Worm (Caenorhabditis elegans) whole organism, L1 larva: ENCODE data around the gene snap-1.

Experiments used
- C16A3.4 ChIP-seq: fragments of 150-350 bp; optimal IDR thresholded peaks from 2 replicates; lab custom pipeline; 2014; ENCODE audit warnings: missing biosample characterization, missing genetic modification characterization
- C34B4.2 ChIP-seq: sonication (generic microtip); optimal IDR thresholded peaks from 2 replicates; lab custom pipeline; 2017; ENCODE audit warnings: mild to moderate bottlenecking, missing genetic modification characterization, missing compliant biosample characterization
- aha-1 ChIP-seq: fragments of 150-350 bp; optimal IDR thresholded peaks from 2 replicates; lab custom pipeline; 2014; ENCODE audit warnings: missing biosample characterization, missing genetic modification characterization
- alr-1 ChIP-seq: fragments of 200-800 bp; sonication (Bioruptor generic); optimal IDR thresholded peaks from 2 replicates; lab custom pipeline; 2018; ENCODE audit warnings: borderline replicate concordance, mild to moderate bottlenecking, missing genetic modification characterization, missing compliant biosample characterization
- blmp-1 ChIP-seq: fragments of 150-350 bp; optimal IDR thresholded peaks from 2 replicates; lab custom pipeline; 2014; ENCODE audit warnings: missing biosample characterization, missing genetic modification characterization
- ceh-63 ChIP-seq: fragments of 200-800 bp; sonication (Bioruptor generic); optimal IDR thresholded peaks from 2 replicates; lab custom pipeline; 2018; ENCODE audit warnings: mild to moderate bottlenecking, missing genetic modification characterization, missing compliant biosample characterization
- ceh-8 ChIP-seq: fragments of 200-800 bp; sonication (Bioruptor generic); optimal IDR thresholded peaks from 2 replicates; lab custom pipeline; 2018; ENCODE audit warnings: mild to moderate bottlenecking, missing genetic modification characterization, moderate library complexity, missing compliant biosample characterization
- ceh-90 ChIP-seq: sonication (generic microtip); optimal IDR thresholded peaks from 2 replicates; lab custom pipeline; 2016; ENCODE audit warnings: missing genetic modification characterization, missing compliant biosample characterization
- dsc-1 ChIP-seq: sonication (generic microtip); optimal IDR thresholded peaks from 2 replicates; lab custom pipeline; 2016; ENCODE audit warnings: mild to moderate bottlenecking, missing genetic modification characterization, missing compliant biosample characterization
- efl-1 ChIP-seq, 4 experiments: fragments of 150-350 bp; optimal IDR thresholded peaks in 3 of 4; peaks in 1 of 4; 1 replicate in 1 of 4; 2 replicates in 3 of 4; lab custom pipeline; 2014; ENCODE audit warnings: missing biosample characterization in 2 of 4, missing genetic modification characterization in 2 of 4, missing genetic modification reagents in 2 of 4
- egl-13 ChIP-seq: sonication (generic microtip); optimal IDR thresholded peaks from 2 replicates; lab custom pipeline; 2016; ENCODE audit warnings: missing genotype, missing genetic modification reagents, missing genetic modification characterization, missing compliant biosample characterization
- egl-27 ChIP-seq, 2 experiments: fragments of 150-350 bp in 1 of 2; sonication (generic microtip); optimal IDR thresholded peaks; 3 replicates each; lab custom pipeline; 2017 to 2018; ENCODE audit warnings: missing biosample characterization in 2 of 2, missing genetic modification characterization in 2 of 2, missing genetic modification reagents in 2 of 2
- elt-2 ChIP-seq: sonication (generic microtip); optimal IDR thresholded peaks from 2 replicates; lab custom pipeline; 2016; ENCODE audit warnings: missing genetic modification characterization, mild to moderate bottlenecking, inconsistent platforms, missing compliant biosample characterization, missing genetic modification reagents
- ets-5 ChIP-seq: fragments of 200-800 bp; sonication (Bioruptor generic); IDR thresholded peaks from 2 replicates; pipeline ENCODE4 v1.3.6; 2022; ENCODE audit warnings: missing genetic modification characterization, missing compliant biosample characterization
- fkh-10 ChIP-seq: sonication (generic microtip); optimal IDR thresholded peaks from 2 replicates; lab custom pipeline; 2017; ENCODE audit warnings: missing biosample characterization, missing genetic modification reagents, missing genetic modification characterization
- fkh-4 ChIP-seq: sonication (generic microtip); optimal IDR thresholded peaks from 2 replicates; lab custom pipeline; 2016; ENCODE audit warnings: missing compliant biosample characterization, missing genetic modification characterization, borderline replicate concordance
- fkh-8 ChIP-seq: sonication (generic microtip); optimal IDR thresholded peaks from 2 replicates; lab custom pipeline; 2016; ENCODE audit warnings: mild to moderate bottlenecking, missing genetic modification characterization, missing compliant biosample characterization
- hlh-4 ChIP-seq: sonication (generic microtip); optimal IDR thresholded peaks from 2 replicates; lab custom pipeline; 2016; ENCODE audit warnings: mild to moderate bottlenecking, missing genetic modification characterization, missing compliant biosample characterization
- irx-1 ChIP-seq: sonication (generic microtip); optimal IDR thresholded peaks from 2 replicates; lab custom pipeline; 2016; ENCODE audit warnings: missing genetic modification characterization, missing compliant biosample characterization
- jun-1 ChIP-seq: fragments of 150-350 bp; optimal IDR thresholded peaks from 2 replicates; lab custom pipeline; 2014; ENCODE audit warnings: missing biosample characterization, missing genetic modification reagents, missing genetic modification characterization
- lin-13 ChIP-seq: fragments of 150-350 bp; optimal IDR thresholded peaks from 2 replicates; lab custom pipeline; 2014; ENCODE audit warnings: missing biosample characterization, missing genetic modification reagents, missing genetic modification characterization
- lin-35 ChIP-seq, 2 experiments: fragments of 150-350 bp; optimal IDR thresholded peaks; 2 replicates each; lab custom pipeline; 2014; ENCODE audit warnings: missing biosample characterization in 2 of 2, missing genetic modification characterization in 2 of 2, missing genetic modification reagents in 2 of 2
- lir-3 ChIP-seq: sonication (generic microtip); optimal IDR thresholded peaks from 2 replicates; lab custom pipeline; 2016; ENCODE audit warnings: mild to moderate bottlenecking, missing genetic modification characterization, moderate library complexity, missing compliant biosample characterization; ENCODE audit not compliant: poor library complexity
- mdl-1 ChIP-seq, 2 experiments: fragments of 150-350 bp; optimal IDR thresholded peaks; 2 replicates each; lab custom pipeline; 2014 to 2017; ENCODE audit warnings: missing biosample characterization in 2 of 2, missing genetic modification characterization in 2 of 2, inconsistent platforms in 1 of 2
- mep-1 ChIP-seq: fragments of 150-350 bp; optimal IDR thresholded peaks from 2 replicates; lab custom pipeline; 2014; ENCODE audit warnings: missing biosample characterization, missing genetic modification characterization
- nhr-12 ChIP-seq: sonication (generic microtip); optimal IDR thresholded peaks from 2 replicates; lab custom pipeline; 2017; ENCODE audit warnings: missing biosample characterization, missing genetic modification characterization
- nhr-20 ChIP-seq: sonication (generic microtip); optimal IDR thresholded peaks from 2 replicates; lab custom pipeline; 2016; ENCODE audit warnings: mild to moderate bottlenecking, missing genetic modification characterization, missing compliant biosample characterization
- nhr-28 ChIP-seq: fragments of 150-350 bp; optimal IDR thresholded peaks from 2 replicates; lab custom pipeline; 2014; ENCODE audit warnings: missing biosample characterization, missing genetic modification characterization
- nhr-47 ChIP-seq: sonication (generic microtip); optimal IDR thresholded peaks from 2 replicates; lab custom pipeline; 2016; ENCODE audit warnings: mild to moderate bottlenecking, missing genetic modification characterization, moderate library complexity, missing compliant biosample characterization
- nhr-71 ChIP-seq: sonication (generic microtip); optimal IDR thresholded peaks from 2 replicates; lab custom pipeline; 2016; ENCODE audit warnings: mild to moderate bottlenecking, missing genetic modification characterization, moderate library complexity, missing compliant biosample characterization
- nhr-85 ChIP-seq: sonication (generic microtip); peaks from one replicate; lab custom pipeline; 2016; ENCODE audit warnings: missing genetic modification characterization, inconsistent platforms, missing compliant biosample characterization
- pag-3 ChIP-seq: sonication (generic microtip); optimal IDR thresholded peaks from 2 replicates; lab custom pipeline; 2017; ENCODE audit warnings: missing genetic modification characterization, mild to moderate bottlenecking, missing compliant biosample characterization, antibody characterized with exemption, borderline replicate concordance; ENCODE audit not compliant: insufficient read depth
- pqm-1 ChIP-seq: sonication (generic microtip); optimal IDR thresholded peaks from 3 replicates; lab custom pipeline; 2017; ENCODE audit warnings: missing biosample characterization, missing genetic modification characterization
- tbx-2 ChIP-seq: sonication (generic microtip); optimal IDR thresholded peaks from 2 replicates; lab custom pipeline; 2016; ENCODE audit warnings: missing genetic modification characterization, missing compliant biosample characterization
- unc-86 ChIP-seq: sonication (generic microtip); optimal IDR thresholded peaks from 2 replicates; lab custom pipeline; 2016; ENCODE audit warnings: missing genetic modification characterization, missing compliant biosample characterization
- zip-4 ChIP-seq: fragments of 200-800 bp; sonication (Bioruptor generic); optimal IDR thresholded peaks from 2 replicates; lab custom pipeline; 2018; ENCODE audit warnings: mild to moderate bottlenecking, missing genetic modification characterization, moderate library complexity, missing compliant biosample characterization
- ztf-4 ChIP-seq: fragments of 150-350 bp; optimal IDR thresholded peaks from 2 replicates; lab custom pipeline; 2014; ENCODE audit warnings: missing biosample characterization, missing genetic modification characterization

snap-1 gene

DNA sequence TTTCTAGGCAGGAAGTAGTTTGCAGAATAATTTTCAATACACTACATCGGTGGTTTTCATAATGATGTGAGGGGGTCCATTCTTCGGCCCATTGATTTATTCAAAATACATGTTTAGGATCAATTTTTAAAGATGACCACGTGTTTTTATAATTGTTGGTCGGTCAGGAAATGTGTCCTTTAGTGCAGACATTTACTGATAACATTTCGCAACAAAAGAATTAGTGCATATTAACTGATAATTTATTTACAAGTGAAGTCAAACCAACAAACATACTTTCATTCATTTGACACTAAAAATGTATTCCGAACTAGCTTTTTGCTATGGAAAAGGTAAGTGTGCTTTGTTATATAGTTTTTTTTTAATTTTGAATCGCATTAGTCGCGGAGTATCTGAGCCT, 31.3 kb downstream of the snap-1 start, which contains the start of gene F20D6.5:
TSS of gene F20D6.5 (plus strand) at position 259 of the 400 bp plus-strand sequence.
- TF ChIP-seq elt-2 (tag; lab: Kevin White, UChicago): peak; percentile 54
- TF ChIP-seq nhr-28: no peak
- TF ChIP-seq, all 84 proteins: peak for 1

DNA sequence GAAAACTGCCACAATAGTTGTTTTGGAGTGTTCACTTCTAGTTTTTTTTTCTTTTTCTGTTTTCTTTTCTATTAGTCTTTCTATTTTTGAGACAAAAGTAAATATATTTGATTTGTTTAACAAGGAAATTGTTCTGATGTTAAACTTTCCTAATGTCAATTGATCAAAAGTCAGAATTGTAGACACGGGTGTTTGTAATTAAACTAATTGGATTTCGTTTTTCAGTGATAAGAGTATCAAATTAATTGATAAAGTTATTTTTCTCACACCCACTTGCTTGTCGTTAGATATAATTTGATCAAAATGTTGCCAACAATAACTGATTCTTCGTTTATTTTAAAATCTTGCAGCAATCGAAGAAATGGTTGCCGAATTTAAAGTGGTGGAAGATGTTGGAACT, 32.8 kb downstream of the snap-1 start:
- TF ChIP-seq nhr-20 (no peak), C34B4.2 (tag; lab: Kevin White, UChicago) (no peak), ets-5 (GFP tag; lab: Robert Waterston, UW) (no peak), irx-1 (tag; lab: Kevin White, UChicago) (no peak), ceh-63 (no peak), lin-35 (GFP tag; optimal IDR thresholded peaks at IDR 0.05; lab: Kevin White, UChicago) (no peak), pqm-1 (tag; lab: Kevin White, UChicago) (no peak), pag-3 (tag; lab: Kevin White, UChicago) (no peak), mdl-1 (tag; optimal IDR thresholded peaks at IDR 0.05; lab: Kevin White, UChicago) (no peak), efl-1 (optimal IDR thresholded peaks at IDR 0.05; lab: Kevin White, UChicago) (no peak), efl-1 (GFP tag; optimal IDR thresholded peaks at IDR 0.05 in 1 of 2; lab: Kevin White, UChicago) (peak in 1 of 2 experiments; percentile 62), ztf-4 (tag; lab: Kevin White, UChicago) (no peak), ceh-90 (no peak), nhr-85 (tag; lab: Kevin White, UChicago) (peak; percentile 20)

DNA sequence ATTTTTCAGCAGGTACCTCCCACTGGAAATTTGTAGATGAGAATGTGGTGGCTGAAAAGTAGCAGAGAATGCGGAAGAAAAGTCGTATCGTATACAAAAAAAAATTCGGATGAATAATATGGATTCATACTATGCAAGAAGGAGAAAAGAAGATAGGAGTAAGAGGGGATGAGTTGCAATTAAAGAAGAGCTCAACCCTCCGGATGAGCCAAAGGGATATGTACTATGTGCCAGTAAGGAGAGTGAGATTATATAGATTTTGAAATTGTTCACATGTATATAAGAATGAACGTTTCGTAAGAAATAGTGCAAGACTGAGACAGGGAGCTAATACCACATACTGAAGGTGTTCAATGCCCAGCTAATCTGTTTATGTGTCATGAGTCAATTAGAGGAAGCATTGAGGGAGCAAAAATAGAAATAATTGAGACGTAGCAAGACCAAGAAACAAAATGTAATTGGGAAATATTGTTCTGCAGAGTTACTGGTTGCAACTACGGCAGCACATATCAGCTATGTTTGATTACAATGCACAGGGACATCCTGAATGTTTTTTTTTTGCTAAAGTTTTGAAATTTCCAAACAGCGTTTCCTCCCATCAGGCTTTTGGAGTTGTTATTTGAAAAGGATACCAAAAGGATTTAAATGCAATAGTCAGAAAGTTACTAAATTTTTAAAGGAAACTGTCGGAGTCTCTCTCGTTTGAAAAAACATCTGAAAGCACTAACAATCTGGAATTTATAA, 38.0 kb downstream of the snap-1 start, which contains the start of gene F20D6.8:
TSS of gene F20D6.8 (minus strand) at position 51 of the 744 bp plus-strand sequence.
- TF ChIP-seq fkh-10 (GFP tag; lab: Kevin White, UChicago): no peak
- peak; percentile 80 for TF ChIP-seq dsc-1
- TF ChIP-seq, all 84 proteins: peak for 1

DNA sequence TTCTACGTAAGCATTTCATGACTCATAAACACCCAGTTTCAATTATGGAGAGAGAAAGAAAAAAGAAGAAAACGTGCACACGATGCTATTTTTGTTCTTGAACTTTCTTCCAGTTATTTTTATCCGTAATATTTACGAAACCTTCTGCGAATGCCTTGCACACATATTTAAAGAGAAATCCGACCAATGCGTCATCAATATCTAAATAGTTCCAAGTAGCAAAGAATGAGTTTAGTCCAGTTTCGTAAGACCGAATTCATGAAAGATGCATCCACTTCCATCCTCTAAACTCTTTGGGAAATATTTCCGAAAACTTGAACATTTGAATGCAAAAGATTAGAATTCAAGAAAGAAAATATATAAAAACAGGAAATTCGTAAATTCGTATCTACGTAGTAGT, 38.7 kb downstream of the snap-1 start:
- TF ChIP-seq dsc-1: peak; percentile 27
- TF ChIP-seq egl-13 (tag; lab: Kevin White, UChicago): peak; percentile 9
- no peak for TF ChIP-seq mep-1 (tag; lab: Kevin White, UChicago)
- peak; percentile 19 for TF ChIP-seq fkh-4
- no peak for TF ChIP-seq jun-1
- TF ChIP-seq lin-13 (GFP tag; lab: Kevin White, UChicago): no peak
- peak; percentile 63 for TF ChIP-seq unc-86
- peak; percentile 30 for TF ChIP-seq nhr-71 (tag; lab: Kevin White, UChicago)

ce11 chrV:8170300-8170699, 39.9 kb downstream of the snap-1 start:
- TF ChIP-seq dsc-1 (peak; percentile 49), egl-27 (tag; optimal IDR thresholded peaks at IDR 0.05; lab: Kevin White, UChicago) (no peak), nhr-47 (tag; lab: Kevin White, UChicago) (peak; percentile 53), mep-1 (tag; lab: Kevin White, UChicago) (no peak), fkh-8 (tag; lab: Kevin White, UChicago) (peak; percentile 52), nhr-12 (tag; lab: Kevin White, UChicago) (no peak), jun-1 (no peak), nhr-28 (no peak), alr-1 (tag; lab: Kevin White, UChicago) (no peak), ceh-8 (GFP tag; lab: Kevin White, UChicago) (peak; percentile 74), C16A3.4 (tag; lab: Kevin White, UChicago) (no peak), nhr-71 (tag; lab: Kevin White, UChicago) (peak; percentile 41), zip-4 (GFP tag; lab: Kevin White, UChicago) (no peak), tbx-2 (tag; lab: Kevin White, UChicago) (no peak), blmp-1 (no peak), aha-1 (tag; lab: Kevin White, UChicago) (no peak), hlh-4 (peak; percentile 77), lir-3 (tag; lab: Kevin White, UChicago) (no peak)
